Fruit fly (Drosophila melanogaster) whole organism, embryonic: ENCODE results near the gene Dus3.
A peak's percentile ranks its signal among the peaks of the same experiment; 100 is the strongest.

Source experiments
- Ada2b ChIP-seq: fragments of 200-800 bp; sonication (Bioruptor generic); IDR thresholded peaks from 2 replicates; pipeline ENCODE4 v1.3.6; 2022; ENCODE audit warnings: missing biosample characterization, missing genetic modification characterization
- CG10565 ChIP-seq: fragments of 200-800 bp; sonication (Bioruptor generic); optimal IDR thresholded peaks from 3 replicates; lab custom pipeline; 2016; ENCODE audit warnings: missing biosample characterization, mild to moderate bottlenecking, missing genetic modification characterization
- CG11085 ChIP-seq: fragments of 200-800 bp; sonication (Bioruptor generic); IDR thresholded peaks from 2 replicates; pipeline ENCODE4 v1.3.6; 2022; ENCODE audit warnings: missing biosample characterization, missing genetic modification characterization
- CG11093 ChIP-seq: fragments of 200-800 bp; sonication (Bioruptor generic); IDR thresholded peaks from 3 replicates; pipeline ENCODE4 v1.3.6; 2022; ENCODE audit warnings: missing biosample characterization, missing genetic modification characterization
- CG11695 ChIP-seq: fragments of 200-800 bp; sonication (Bioruptor generic); IDR thresholded peaks from 3 replicates; pipeline ENCODE4 v1.3.6; 2022; ENCODE audit warnings: missing biosample characterization, missing genetic modification characterization
- CG12391 ChIP-seq: fragments of 200-800 bp; sonication (Bioruptor generic); optimal IDR thresholded peaks from 3 replicates; lab custom pipeline; 2018; ENCODE audit warnings: missing biosample characterization, mild to moderate bottlenecking, missing genetic modification characterization, moderate library complexity
- CG12942 ChIP-seq: fragments of 200-800 bp; sonication (Bioruptor generic); optimal IDR thresholded peaks from 3 replicates; lab custom pipeline; 2016; ENCODE audit warnings: missing biosample characterization, missing genetic modification characterization
- CG13894 ChIP-seq: fragments of 200-800 bp; sonication (Bioruptor generic); optimal IDR thresholded peaks from 3 replicates; lab custom pipeline; 2018; ENCODE audit warnings: missing biosample characterization, mild to moderate bottlenecking, missing genetic modification characterization, moderate library complexity
- CG14710 ChIP-seq: fragments of 200-800 bp; sonication (Bioruptor generic); optimal IDR thresholded peaks from 3 replicates; lab custom pipeline; 2019; ENCODE audit warnings: missing biosample characterization, mild to moderate bottlenecking, missing genetic modification characterization, moderate library complexity
- CG15479 ChIP-seq: fragments of 200-800 bp; sonication (Bioruptor generic); optimal IDR thresholded peaks from 3 replicates; lab custom pipeline; 2019; ENCODE audit warnings: missing biosample characterization, mild to moderate bottlenecking, missing genetic modification characterization, moderate library complexity
- CG15514 ChIP-seq: fragments of 200-800 bp; sonication (Bioruptor generic); optimal IDR thresholded peaks from 3 replicates; lab custom pipeline; 2017; ENCODE audit warnings: missing biosample characterization, missing genetic modification characterization, mild to moderate bottlenecking, moderate library complexity, missing genetic modification reagents
- CG16813 ChIP-seq: fragments of 200-800 bp; sonication (Bioruptor generic); IDR thresholded peaks from 3 replicates; pipeline ENCODE4 v1.3.6; 2022; ENCODE audit warnings: missing biosample characterization, missing genetic modification characterization; ENCODE audit not compliant: partially characterized antibody
- CG17328 ChIP-seq: fragments of 200-800 bp; sonication (Bioruptor generic); IDR thresholded peaks from 2 replicates; pipeline ENCODE4 v1.3.6; 2022; ENCODE audit warnings: missing biosample characterization, missing genetic modification characterization
- CG30431 ChIP-seq: fragments of 200-800 bp; sonication (Bioruptor generic); optimal IDR thresholded peaks from 2 replicates; lab custom pipeline; 2017; ENCODE audit warnings: missing biosample characterization, missing genetic modification characterization
- CG3163 ChIP-seq: fragments of 200-800 bp; sonication (Bioruptor generic); optimal IDR thresholded peaks from 3 replicates; lab custom pipeline; 2016; ENCODE audit warnings: missing biosample characterization, missing genetic modification characterization
- CG3726 ChIP-seq: fragments of 200-800 bp; sonication (Bioruptor generic); IDR thresholded peaks from 3 replicates; pipeline ENCODE4, ENCODE4 v1.3.6; 2022; ENCODE audit warnings: missing biosample characterization, missing genetic modification characterization
- CG4360 ChIP-seq: fragments of 200-800 bp; sonication (Bioruptor generic); IDR thresholded peaks from 2 replicates; pipeline ENCODE4 v1.3.6; 2022; ENCODE audit warnings: missing biosample characterization, missing genetic modification characterization
- CG4404 ChIP-seq: fragments of 200-800 bp; sonication (Bioruptor generic); IDR thresholded peaks from 2 replicates; pipeline ENCODE4 v1.3.6; 2022; ENCODE audit warnings: missing biosample characterization, missing genetic modification characterization
- CG4617 ChIP-seq: fragments of 200-800 bp; sonication (Bioruptor generic); optimal IDR thresholded peaks from 3 replicates; lab custom pipeline; 2016; ENCODE audit warnings: missing biosample characterization, missing genetic modification characterization, borderline replicate concordance
- CG9797 ChIP-seq: fragments of 200-800 bp; sonication (Bioruptor generic); optimal IDR thresholded peaks from 3 replicates; lab custom pipeline; 2018; ENCODE audit warnings: missing biosample characterization, mild to moderate bottlenecking, missing genetic modification characterization
- CG9932 ChIP-seq: fragments of 200-800 bp; sonication (Bioruptor generic); IDR thresholded peaks from 2 replicates; pipeline ENCODE4 v1.3.6; 2022; ENCODE audit warnings: missing biosample characterization, missing genetic modification characterization
- CHES-1-like ChIP-seq: fragments of 200-800 bp; sonication (Bioruptor generic); optimal IDR thresholded peaks from 2 replicates; lab custom pipeline; 2016; ENCODE audit warnings: missing biosample characterization, missing genetic modification characterization
- Deaf1 ChIP-seq: fragments of 200-800 bp; optimal IDR thresholded peaks from 3 replicates; lab custom pipeline; 2019; ENCODE audit warnings: missing biosample characterization, mild to moderate bottlenecking, missing genetic modification characterization, moderate library complexity
- Dip3 ChIP-seq: fragments of 200-800 bp; sonication (Bioruptor generic); optimal IDR thresholded peaks from 3 replicates; lab custom pipeline; 2016; ENCODE audit warnings: missing biosample characterization, missing genetic modification characterization
- Doc2 ChIP-seq: fragments of 200-800 bp; sonication (Bioruptor generic); IDR thresholded peaks from 2 replicates; pipeline ENCODE4 v1.3.6; 2022; ENCODE audit warnings: missing biosample characterization, missing genetic modification characterization
- Doc3 ChIP-seq: fragments of 200-800 bp; sonication (Bioruptor generic); IDR thresholded peaks from 3 replicates; pipeline ENCODE4 v1.3.6; 2022; ENCODE audit warnings: missing biosample characterization, missing genetic modification characterization; ENCODE audit not compliant: partially characterized antibody
- Eip74EF ChIP-seq, 2 experiments: fragments of 200-800 bp in 1 of 2; fragments of >200 bp in 1 of 2; sonication (Bioruptor generic) in 1 of 2; optimal IDR thresholded peaks; 2 replicates each; lab custom pipeline; 2017 to 2019; ENCODE audit warnings: missing biosample characterization in 2 of 2, missing genetic modification characterization in 2 of 2, mild to moderate bottlenecking in 1 of 2, moderate library complexity in 1 of 2
- H2.0 ChIP-seq: fragments of 200-800 bp; sonication (Bioruptor generic); IDR thresholded peaks from 2 replicates; pipeline ENCODE4 v1.3.6; 2022; ENCODE audit warnings: missing biosample characterization, missing genetic modification characterization
- HLH4C ChIP-seq: fragments of 200-800 bp; sonication (Bioruptor generic); IDR thresholded peaks from 3 replicates; pipeline ENCODE4 v1.3.6; 2022; ENCODE audit warnings: missing biosample characterization, missing genetic modification characterization; ENCODE audit not compliant: partially characterized antibody
- HLH54F ChIP-seq: fragments of 200-800 bp; sonication (Bioruptor generic); optimal IDR thresholded peaks from 3 replicates; lab custom pipeline; 2016; ENCODE audit warnings: missing biosample characterization, missing genetic modification characterization
- Hsf ChIP-seq: fragments of 200-800 bp; sonication (Bioruptor generic); optimal IDR thresholded peaks from 3 replicates; lab custom pipeline; 2016; ENCODE audit warnings: missing biosample characterization, missing genetic modification characterization
- Oaz ChIP-seq: fragments of 200-800 bp; sonication (Bioruptor generic); IDR thresholded peaks from 2 replicates; pipeline ENCODE4 v1.3.6; 2022; ENCODE audit warnings: missing biosample characterization, missing genetic modification characterization
- Pdp1 ChIP-seq, 2 experiments: fragments of 200-800 bp; sonication (Bioruptor generic); optimal IDR thresholded peaks; 3 replicates each; lab custom pipeline; 2016; ENCODE audit warnings: missing biosample characterization in 2 of 2, missing genetic modification characterization in 2 of 2, mild to moderate bottlenecking in 1 of 2, moderate library complexity in 1 of 2
- Ssrp ChIP-seq: fragments of 200-800 bp; sonication (Bioruptor generic); optimal IDR thresholded peaks from 2 replicates; lab custom pipeline; 2018; ENCODE audit warnings: missing biosample characterization, mild to moderate bottlenecking, missing genetic modification characterization, moderate library complexity
- Xbp1 ChIP-seq: fragments of 200-800 bp; sonication (Bioruptor generic); optimal IDR thresholded peaks from 3 replicates; lab custom pipeline; 2016; ENCODE audit warnings: missing biosample characterization, mild to moderate bottlenecking, missing genetic modification characterization
- ac ChIP-seq: fragments of 200-800 bp; sonication (Bioruptor generic); optimal IDR thresholded peaks from 3 replicates; lab custom pipeline; 2017; ENCODE audit warnings: missing biosample characterization, mild to moderate bottlenecking, missing genetic modification characterization
- chinmo ChIP-seq: fragments of 200-800 bp; sonication (Bioruptor generic); IDR thresholded peaks from 4 replicates; pipeline ENCODE4 v1.3.6; 2022; ENCODE audit warnings: missing biosample characterization, missing genetic modification characterization; ENCODE audit not compliant: partially characterized antibody
- crp ChIP-seq, 2 experiments: fragments of 200-800 bp; sonication (Bioruptor generic); optimal IDR thresholded peaks; 2 replicates in 1 of 2; 3 replicates in 1 of 2; lab custom pipeline; 2017; ENCODE audit warnings: missing biosample characterization in 2 of 2, missing genetic modification characterization in 2 of 2, mild to moderate bottlenecking in 1 of 2, moderate library complexity in 1 of 2
- ftz-f1 ChIP-seq: fragments of 200-800 bp; sonication (Bioruptor generic); optimal IDR thresholded peaks from 2 replicates; lab custom pipeline; 2016; ENCODE audit warnings: missing biosample characterization, missing genetic modification characterization
- grau ChIP-seq: fragments of 200-800 bp; optimal IDR thresholded peaks from 3 replicates; lab custom pipeline; 2019; ENCODE audit warnings: missing biosample characterization, mild to moderate bottlenecking, missing genetic modification characterization, moderate library complexity
- lola ChIP-seq, 3 experiments: fragments of >200 bp in 2 of 3; fragments of 200-800 bp in 1 of 3; sonication (Bioruptor generic) in 1 of 3; optimal IDR thresholded peaks; 2 replicates each; lab custom pipeline; 2017 to 2019; ENCODE audit warnings: missing biosample characterization in 3 of 3, missing genetic modification characterization in 3 of 3, mild to moderate bottlenecking in 1 of 3, moderate library complexity in 1 of 3
- mam ChIP-seq: fragments of 200-800 bp; sonication (Bioruptor generic); optimal IDR thresholded peaks from 3 replicates; lab custom pipeline; 2016; ENCODE audit warnings: missing biosample characterization, missing genetic modification characterization
- mld ChIP-seq: fragments of 200-800 bp; sonication (Bioruptor generic); IDR thresholded peaks from 3 replicates; pipeline ENCODE4 v1.3.6; 2022; ENCODE audit warnings: missing biosample characterization, missing genetic modification characterization; ENCODE audit not compliant: partially characterized antibody
- onecut ChIP-seq: fragments of 200-800 bp; sonication (Bioruptor generic); IDR thresholded peaks from 2 replicates; pipeline ENCODE4 v1.3.6; 2022; ENCODE audit warnings: missing biosample characterization, missing genetic modification characterization
- schlank ChIP-seq: fragments of 200-800 bp; sonication (Bioruptor generic); optimal IDR thresholded peaks from 2 replicates; lab custom pipeline; 2018; ENCODE audit warnings: missing biosample characterization, mild to moderate bottlenecking, missing genetic modification characterization
- sqz ChIP-seq: fragments of 200-800 bp; sonication (Bioruptor generic); optimal IDR thresholded peaks from 3 replicates; lab custom pipeline; 2018; ENCODE audit warnings: missing biosample characterization, mild to moderate bottlenecking, missing genetic modification characterization
- stwl ChIP-seq: fragments of 200-800 bp; sonication (Bioruptor generic); optimal IDR thresholded peaks from 3 replicates; lab custom pipeline; 2018; ENCODE audit warnings: missing biosample characterization, mild to moderate bottlenecking, missing genetic modification characterization, moderate library complexity
- unc-4 ChIP-seq: fragments of 200-800 bp; sonication (Bioruptor generic); IDR thresholded peaks from 2 replicates; pipeline ENCODE4 v1.3.6; 2022; ENCODE audit warnings: missing biosample characterization, missing genetic modification characterization; ENCODE audit not compliant: partially characterized antibody
- wor ChIP-seq: fragments of 200-800 bp; sonication (Bioruptor generic); IDR thresholded peaks from 2 replicates; pipeline ENCODE4 v1.3.6; 2022; ENCODE audit warnings: missing biosample characterization, missing genetic modification characterization
- zfh1 ChIP-seq: fragments of 200-800 bp; sonication (Bioruptor generic); IDR thresholded peaks from 3 replicates; pipeline ENCODE4 v1.3.6; 2022; ENCODE audit warnings: missing biosample characterization, missing genetic modification characterization

Gene Dus3

dm6 chr2L:19722517-19722916 lies 36.2 kb upstream of the Dus3 start (continued):
- TF ChIP-seq CG12391 (tag; lab: Kevin White, UChicago) = no peak
- peak; percentile 9 for TF ChIP-seq Ssrp (tag; lab: Kevin White, UChicago)
- TF ChIP-seq Ada2b (GFP tag; lab: Robert Waterston, UW) = no peak
- TF ChIP-seq CG11695 (GFP tag; lab: Robert Waterston, UW) = no peak
- no peak for TF ChIP-seq crp (GFP tag; optimal IDR thresholded peaks at IDR 0.05; lab: Kevin White, UChicago)
- no peak for TF ChIP-seq Doc2 (GFP tag; lab: Robert Waterston, UW)
- TF ChIP-seq H2.0 (GFP tag; lab: Robert Waterston, UW) = no peak
- TF ChIP-seq zfh1 (GFP tag; lab: Robert Waterston, UW) = no peak
- TF ChIP-seq CG17328 (GFP tag; lab: Robert Waterston, UW) = 0 out of 2 replicates have a peak, but pooled peaks have one; percentile 60
- no peak for TF ChIP-seq CG16813 (GFP tag; lab: Robert Waterston, UW)
- TF ChIP-seq CG4360 (GFP tag; lab: Robert Waterston, UW) = no peak
- peak; percentile 5 for TF ChIP-seq CG30431 (GFP tag; lab: Kevin White, UChicago)
- TF ChIP-seq wor (GFP tag; lab: Robert Waterston, UW) = no peak
- TF ChIP-seq CG13894 (tag; lab: Kevin White, UChicago) = no peak
- TF ChIP-seq CG10565 (GFP tag; lab: Kevin White, UChicago) = no peak
- no peak for TF ChIP-seq CG4404 (GFP tag; lab: Robert Waterston, UW)
- TF ChIP-seq lola (GFP tag; optimal IDR thresholded peaks at IDR 0.05; lab: Kevin White, UChicago) = peak in 1 of 3 experiments; percentile 19
- TF ChIP-seq CG3726 = no peak
- no peak for TF ChIP-seq mam (GFP tag; lab: Kevin White, UChicago)
- no peak for TF ChIP-seq Deaf1 (tag; lab: Kevin White, UChicago)
- TF ChIP-seq CG15514 (GFP tag; lab: Kevin White, UChicago) = no peak
- no peak for TF ChIP-seq ac
- TF ChIP-seq Oaz = no peak
- no peak for TF ChIP-seq HLH54F (GFP tag; lab: Kevin White, UChicago)
- 0 out of 3 replicates have a peak, but pooled peaks have one; percentile 31 for TF ChIP-seq CG11093 (GFP tag; lab: Robert Waterston, UW)
- no peak for TF ChIP-seq schlank (tag; lab: Kevin White, UChicago)
- TF ChIP-seq sqz (GFP tag; lab: Kevin White, UChicago) = no peak
- peak; percentile 15 for TF ChIP-seq Xbp1 (GFP tag; lab: Kevin White, UChicago)
- TF ChIP-seq CHES-1-like = no peak
- no peak for TF ChIP-seq grau (tag; lab: Kevin White, UChicago)
- TF ChIP-seq CG12942 (GFP tag; lab: Kevin White, UChicago) = no peak
- TF ChIP-seq Hsf (GFP tag; lab: Kevin White, UChicago) = no peak
- TF ChIP-seq CG4617 = no peak
- TF ChIP-seq CG15479 = no peak
- no peak for TF ChIP-seq CG11085 (GFP tag; lab: Robert Waterston, UW)

- TF ChIP-seq onecut (GFP tag; lab: Robert Waterston, UW) = peak; percentile 60
- peak; percentile 54; the same call in 2 of the 3 replicates for TF ChIP-seq Doc3
- TF ChIP-seq CG3163 (GFP tag; lab: Kevin White, UChicago) = peak; percentile 25
- TF ChIP-seq Eip74EF (GFP tag; optimal IDR thresholded peaks at IDR 0.05; lab: Kevin White, UChicago) = no peak
- TF ChIP-seq CG9797 = peak; percentile 43
- TF ChIP-seq mld = peak; percentile 94
- no peak for TF ChIP-seq CG9932 (GFP tag; lab: Robert Waterston, UW)
- peak in 1 of 2 experiments; percentile 31 for TF ChIP-seq Pdp1 (GFP tag; optimal IDR thresholded peaks at IDR 0.05; lab: Kevin White, UChicago)
- TF ChIP-seq stwl (tag; lab: Kevin White, UChicago) = peak; percentile 88
- TF ChIP-seq Dip3 (GFP tag; lab: Kevin White, UChicago) = peak; percentile 45
- peak; percentile 97 for TF ChIP-seq HLH4C (GFP tag; lab: Robert Waterston, UW)
- peak; percentile 76; the same call in 1 of the 4 replicates for TF ChIP-seq chinmo (GFP tag; lab: Robert Waterston, UW)
- peak; percentile 42 for TF ChIP-seq CG14710 (tag; lab: Kevin White, UChicago)
- peak; percentile 81 for TF ChIP-seq unc-4
- peak; percentile 91 for TF ChIP-seq ftz-f1 (GFP tag; lab: Kevin White, UChicago)
Observed at dm6 chr2L:19735635-19736109, 23.0 kb upstream of the Dus3 start, which contains the start of the genes CG10462 and Nf-YB. TSS of gene CG10462 (minus strand) at chr2L:19735980. TSS of gene Nf-YB (plus strand) at chr2L:19736044.
